Worm (Caenorhabditis elegans) whole organism, mixed stage, embryonic: ENCODE data around the gene tlp-1.

Experiments used
- M03D4.4 ChIP-seq: sonication (generic microtip); optimal IDR thresholded peaks from 2 replicates; lab custom pipeline; 2017; ENCODE audit warnings: mild to moderate bottlenecking, missing genetic modification characterization, missing compliant biosample characterization
- bed-3 ChIP-seq: fragments of 200-800 bp; sonication (Bioruptor generic); optimal IDR thresholded peaks from 3 replicates; lab custom pipeline; 2018; ENCODE audit warnings: mild to moderate bottlenecking, missing genetic modification characterization, moderate library complexity, missing compliant biosample characterization
- blmp-1 ChIP-seq: fragments of 150-350 bp; optimal IDR thresholded peaks from 2 replicates; lab custom pipeline; 2014; ENCODE audit warnings: missing biosample characterization, missing genetic modification characterization
- ceh-39 ChIP-seq: fragments of 150-350 bp; optimal IDR thresholded peaks from 2 replicates; lab custom pipeline; 2014; ENCODE audit warnings: missing biosample characterization, missing genetic modification characterization
- ceh-43 ChIP-seq: fragments of 200-800 bp; sonication (Bioruptor generic); optimal IDR thresholded peaks from 2 replicates; lab custom pipeline; 2018; ENCODE audit warnings: mild to moderate bottlenecking, missing genetic modification characterization, moderate library complexity, missing compliant biosample characterization
- ceh-83 ChIP-seq: fragments of 200-800 bp; sonication (Bioruptor generic); optimal IDR thresholded peaks from 2 replicates; lab custom pipeline; 2018; ENCODE audit warnings: mild to moderate bottlenecking, missing genetic modification characterization, missing compliant biosample characterization
- ces-1 ChIP-seq: fragments of 150-350 bp; optimal IDR thresholded peaks from 2 replicates; lab custom pipeline; 2014; ENCODE audit warnings: missing biosample characterization, missing genetic modification reagents, missing genetic modification characterization
- cnd-1 ChIP-seq: fragments of 200-800 bp; sonication (Bioruptor generic); optimal IDR thresholded peaks from 2 replicates; lab custom pipeline; 2018; ENCODE audit warnings: mild to moderate bottlenecking, missing genetic modification characterization, missing compliant biosample characterization
- drap-1 ChIP-seq: fragments of 200-800 bp; sonication (Bioruptor generic); optimal IDR thresholded peaks from 3 replicates; lab custom pipeline; 2018; ENCODE audit warnings: mild to moderate bottlenecking, missing genetic modification characterization, missing compliant biosample characterization
- elt-1 ChIP-seq: sonication (generic microtip); optimal IDR thresholded peaks from 2 replicates; lab custom pipeline; 2017; ENCODE audit warnings: missing genetic modification characterization, mild to moderate bottlenecking, missing compliant biosample characterization, antibody characterized with exemption, moderate library complexity, borderline replicate concordance; ENCODE audit not compliant: insufficient read depth
- elt-3 ChIP-seq: fragments of 150-350 bp; optimal IDR thresholded peaks from 2 replicates; lab custom pipeline; 2014; ENCODE audit warnings: missing biosample characterization, missing genetic modification characterization
- flh-1 ChIP-seq: fragments of 200-800 bp; sonication (Bioruptor generic); optimal IDR thresholded peaks from 2 replicates; lab custom pipeline; 2018; ENCODE audit warnings: mild to moderate bottlenecking, missing genetic modification characterization, moderate library complexity, missing compliant biosample characterization
- ham-2 ChIP-seq: fragments of 200-800 bp; sonication (Bioruptor generic); optimal IDR thresholded peaks from 2 replicates; lab custom pipeline; 2018; ENCODE audit warnings: mild to moderate bottlenecking, missing genetic modification characterization, missing compliant biosample characterization
- hlh-1 ChIP-seq: fragments of 150-350 bp; optimal IDR thresholded peaks from 2 replicates; lab custom pipeline; 2014; ENCODE audit warnings: missing biosample characterization, missing genetic modification reagents, missing genetic modification characterization
- lin-32 ChIP-seq: fragments of 200-800 bp; sonication (Bioruptor generic); optimal IDR thresholded peaks from 2 replicates; lab custom pipeline; 2018; ENCODE audit warnings: mild to moderate bottlenecking, missing genetic modification characterization, missing compliant biosample characterization
- lsy-2 ChIP-seq: fragments of 150-350 bp; optimal IDR thresholded peaks from 2 replicates; lab custom pipeline; 2014; ENCODE audit warnings: missing biosample characterization, missing genetic modification characterization
- mab-5 ChIP-seq: fragments of 150-350 bp; optimal IDR thresholded peaks from 2 replicates; lab custom pipeline; 2014; ENCODE audit warnings: missing biosample characterization, missing genetic modification characterization
- mep-1 ChIP-seq: fragments of 150-350 bp; optimal IDR thresholded peaks from 2 replicates; lab custom pipeline; 2017; ENCODE audit warnings: missing biosample characterization, missing genetic modification reagents, missing genetic modification characterization, inconsistent platforms
- mls-2 ChIP-seq: sonication (generic microtip); optimal IDR thresholded peaks from 2 replicates; lab custom pipeline; 2016; ENCODE audit warnings: mild to moderate bottlenecking, missing genetic modification characterization, moderate library complexity, missing compliant biosample characterization
- nhr-12 ChIP-seq: fragments of 150-350 bp; optimal IDR thresholded peaks from 2 replicates; lab custom pipeline; 2014; ENCODE audit warnings: missing biosample characterization, missing genetic modification characterization
- nhr-2 ChIP-seq: fragments of 150-350 bp; optimal IDR thresholded peaks from 2 replicates; lab custom pipeline; 2014; ENCODE audit warnings: missing biosample characterization, missing genetic modification characterization
- nhr-28 ChIP-seq: fragments of 150-350 bp; optimal IDR thresholded peaks from 2 replicates; lab custom pipeline; 2014; ENCODE audit warnings: missing biosample characterization, missing genetic modification characterization
- nhr-76 ChIP-seq: sonication (generic microtip); optimal IDR thresholded peaks from 2 replicates; lab custom pipeline; 2017; ENCODE audit warnings: missing biosample characterization, missing genetic modification characterization
- pha-4 ChIP-seq: fragments of 150-350 bp; optimal IDR thresholded peaks from 2 replicates; lab custom pipeline; 2018; ENCODE audit warnings: missing biosample characterization, missing genetic modification reagents, missing genetic modification characterization
- snpc-4 ChIP-seq: fragments of 150-350 bp; optimal IDR thresholded peaks from 2 replicates; lab custom pipeline; 2014; ENCODE audit warnings: missing biosample characterization, missing genetic modification characterization
- sptf-1 ChIP-seq: sonication (generic microtip); optimal IDR thresholded peaks from 2 replicates; lab custom pipeline; 2017; ENCODE audit warnings: mild to moderate bottlenecking, missing genetic modification characterization, moderate library complexity, missing compliant biosample characterization
- tbx-8 ChIP-seq: fragments of 200-800 bp; sonication (Bioruptor generic); optimal IDR thresholded peaks from 2 replicates; lab custom pipeline; 2018; ENCODE audit warnings: mild to moderate bottlenecking, missing genetic modification characterization, moderate library complexity, missing compliant biosample characterization
- unc-120 ChIP-seq: sonication (generic microtip); optimal IDR thresholded peaks from 2 replicates; lab custom pipeline; 2017; ENCODE audit warnings: missing genetic modification characterization, missing compliant biosample characterization; ENCODE audit not compliant: poor library complexity, severe bottlenecking
- unc-62 ChIP-seq: fragments of 150-350 bp; optimal IDR thresholded peaks from 2 replicates; lab custom pipeline; 2014; ENCODE audit warnings: missing biosample characterization, missing genetic modification reagents, missing genetic modification characterization
- zip-8 ChIP-seq: fragments of 150-350 bp; optimal IDR thresholded peaks from 2 replicates; lab custom pipeline; 2014; ENCODE audit warnings: missing biosample characterization, missing genetic modification characterization
- ztf-11 ChIP-seq: fragments of 150-350 bp; optimal IDR thresholded peaks from 2 replicates; lab custom pipeline; 2014; ENCODE audit warnings: missing biosample characterization, missing genetic modification characterization

tlp-1 gene

ce11 chrIV:13716735-13717134, 12.9 kb upstream of the tlp-1 start:
- TF ChIP-seq blmp-1 = no peak
- no peak for TF ChIP-seq pha-4 (tag; lab: Kevin White, UChicago)
- no peak for TF ChIP-seq mep-1
- TF ChIP-seq snpc-4 (tag; lab: Kevin White, UChicago) = no peak
- no peak for TF ChIP-seq nhr-76
- TF ChIP-seq mls-2 (tag; lab: Kevin White, UChicago) = no peak
- no peak for TF ChIP-seq cnd-1 (tag; lab: Kevin White, UChicago)
- TF ChIP-seq flh-1 (GFP tag; lab: Kevin White, UChicago) = no peak
- no peak for TF ChIP-seq tbx-8 (GFP tag; lab: Kevin White, UChicago)
- peak; percentile 99 for TF ChIP-seq unc-62 (GFP tag; lab: Kevin White, UChicago)
- no peak for TF ChIP-seq unc-120 (tag; lab: Kevin White, UChicago)
- no peak for TF ChIP-seq ceh-43 (GFP tag; lab: Kevin White, UChicago)
- no peak for TF ChIP-seq nhr-12 (tag; lab: Kevin White, UChicago)
- TF ChIP-seq lin-32 = no peak
- no peak for TF ChIP-seq ham-2 (GFP tag; lab: Kevin White, UChicago)
- TF ChIP-seq nhr-2 (tag; lab: Kevin White, UChicago) = peak; percentile 97
- peak; percentile 59 for TF ChIP-seq zip-8
- TF ChIP-seq mab-5 (tag; lab: Kevin White, UChicago) = no peak
- no peak for TF ChIP-seq ceh-83
- TF ChIP-seq sptf-1 (tag; lab: Kevin White, UChicago) = no peak
- no peak for TF ChIP-seq bed-3 (GFP tag; lab: Kevin White, UChicago)
- no peak for TF ChIP-seq hlh-1
- no peak for TF ChIP-seq lsy-2 (tag; lab: Kevin White, UChicago)
- TF ChIP-seq elt-1 = peak; percentile 73
- TF ChIP-seq drap-1 = no peak
- TF ChIP-seq ztf-11 (tag; lab: Kevin White, UChicago) = no peak
- no peak for TF ChIP-seq ceh-39 (tag; lab: Kevin White, UChicago)
- TF ChIP-seq M03D4.4 = no peak
- no peak for TF ChIP-seq elt-3 (tag; lab: Kevin White, UChicago)

DNA sequence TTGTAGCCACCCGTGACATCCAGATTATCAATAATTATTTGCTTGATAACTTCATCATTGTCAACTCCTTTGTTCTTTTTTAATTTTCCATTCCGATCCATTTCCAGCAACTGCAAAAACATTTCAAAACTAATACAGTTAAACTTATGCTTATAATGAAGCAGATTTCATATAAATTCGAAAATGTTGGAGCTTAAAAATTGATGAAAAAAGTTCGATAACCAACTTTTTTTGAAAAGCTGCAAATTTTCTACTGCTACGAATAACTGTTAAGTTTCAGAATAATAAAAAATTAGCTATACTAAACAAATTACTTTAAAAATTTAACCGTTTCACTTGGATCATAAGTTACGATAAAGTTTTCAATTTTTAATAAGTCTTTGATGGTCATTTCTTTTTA, 12.4 kb upstream of the tlp-1 start, which contains the start of gene C47A4.1:
TSS of gene C47A4.1 (minus strand) at position 101 of the 400 bp plus-strand sequence.
- TF ChIP-seq unc-120 (tag; lab: Kevin White, UChicago) = no peak
- no peak for TF ChIP-seq elt-1
- TF ChIP-seq unc-62 (GFP tag; lab: Kevin White, UChicago) = no peak
- TF ChIP-seq mls-2 (tag; lab: Kevin White, UChicago) = no peak
- no peak for TF ChIP-seq sptf-1 (tag; lab: Kevin White, UChicago)
- no peak for TF ChIP-seq drap-1
- TF ChIP-seq ztf-11 (tag; lab: Kevin White, UChicago) = no peak
- no peak for TF ChIP-seq pha-4 (tag; lab: Kevin White, UChicago)

ce11 chrIV:13710367-13710766, 6.5 kb upstream of the tlp-1 start:
- TF ChIP-seq hlh-1 = peak; percentile 47
- TF ChIP-seq nhr-76 = no peak
- TF ChIP-seq unc-62 (GFP tag; lab: Kevin White, UChicago) = peak; percentile 92

DNA sequence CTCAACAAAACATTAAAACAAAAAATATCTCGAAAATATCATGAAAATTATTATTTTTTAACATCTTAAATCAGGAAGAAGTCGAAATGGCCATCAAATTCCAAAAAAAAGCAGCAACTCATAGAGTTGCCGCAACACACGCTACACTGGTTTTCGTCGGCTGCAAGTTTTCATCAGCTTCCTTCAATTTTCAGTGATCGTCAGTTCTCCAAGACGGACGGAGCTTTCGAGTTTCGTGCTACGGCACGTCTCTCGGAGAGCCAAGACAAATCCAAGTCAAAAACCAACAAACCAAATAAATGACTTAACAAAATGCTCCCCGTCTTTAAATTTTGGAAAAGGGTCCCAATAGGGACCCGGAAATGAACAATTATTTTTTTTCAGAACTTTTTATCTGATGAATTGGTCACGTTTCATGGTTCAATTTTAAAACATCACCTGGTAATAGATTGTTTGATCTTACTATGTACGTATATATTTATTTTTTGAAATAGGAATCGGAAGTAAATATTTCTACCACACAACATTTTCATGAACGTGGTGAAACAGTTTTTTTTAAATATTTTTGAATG, 5.3 kb upstream of the tlp-1 start:
- TF ChIP-seq lsy-2 (tag; lab: Kevin White, UChicago) (no peak), nhr-2 (tag; lab: Kevin White, UChicago) (no peak), cnd-1 (tag; lab: Kevin White, UChicago) (no peak), drap-1 (no peak), unc-120 (tag; lab: Kevin White, UChicago) (no peak), M03D4.4 (no peak), mab-5 (tag; lab: Kevin White, UChicago) (no peak), nhr-28 (tag; lab: Kevin White, UChicago) (no peak), sptf-1 (tag; lab: Kevin White, UChicago) (no peak)

ce11 chrIV:13707894-13708293, 4.0 kb upstream of the tlp-1 start:
- no peak for TF ChIP-seq nhr-28 (tag; lab: Kevin White, UChicago)
- TF ChIP-seq mep-1 = no peak
- no peak for TF ChIP-seq pha-4 (tag; lab: Kevin White, UChicago)
- TF ChIP-seq mab-5 (tag; lab: Kevin White, UChicago) = no peak
- no peak for TF ChIP-seq ceh-43 (GFP tag; lab: Kevin White, UChicago)
- no peak for TF ChIP-seq elt-1
- no peak for TF ChIP-seq mls-2 (tag; lab: Kevin White, UChicago)
- TF ChIP-seq ces-1 (GFP tag; lab: Kevin White, UChicago) = no peak
- TF ChIP-seq lin-32 = no peak
- TF ChIP-seq unc-120 (tag; lab: Kevin White, UChicago) = no peak
- TF ChIP-seq unc-62 (GFP tag; lab: Kevin White, UChicago) = peak; percentile 65
- no peak for TF ChIP-seq lsy-2 (tag; lab: Kevin White, UChicago)
- TF ChIP-seq sptf-1 (tag; lab: Kevin White, UChicago) = no peak
- peak; percentile 36 for TF ChIP-seq nhr-2 (tag; lab: Kevin White, UChicago)
- no peak for TF ChIP-seq flh-1 (GFP tag; lab: Kevin White, UChicago)
- no peak for TF ChIP-seq hlh-1
- no peak for TF ChIP-seq nhr-12 (tag; lab: Kevin White, UChicago)
- TF ChIP-seq, all 35 proteins: peak for 2
